Worm (Caenorhabditis elegans) whole organism, L4 larva: ENCODE measurements around the gene rsp-1.
A peak's percentile ranks its signal among the peaks of the same experiment; 100 is the strongest.

Experiments used
- D1046.2 ChIP-seq: fragments of 200-800 bp; sonication (Bioruptor generic); IDR thresholded peaks from 2 replicates; pipeline ENCODE4 v1.3.6; 2022; ENCODE audit warnings: missing genetic modification characterization, missing compliant biosample characterization
- F37D6.2 ChIP-seq: sonication (generic microtip); optimal IDR thresholded peaks from 2 replicates; lab custom pipeline; 2016; ENCODE audit warnings: mild to moderate bottlenecking, missing genetic modification characterization, missing compliant biosample characterization
- F44E2.7 ChIP-seq: fragments of 200-800 bp; sonication (Bioruptor generic); IDR thresholded peaks from 2 replicates; pipeline ENCODE4 v2.1.2; 2022; ENCODE audit warnings: missing genetic modification characterization, missing compliant biosample characterization
- R02D3.7 ChIP-seq: fragments of 150-350 bp; sonication (generic microtip); optimal IDR thresholded peaks from 3 replicates; lab custom pipeline; 2014; ENCODE audit warnings: missing biosample characterization, missing genetic modification characterization
- T20F7.1 ChIP-seq: fragments of 200-800 bp; sonication (Bioruptor generic); optimal IDR thresholded peaks from 2 replicates; lab custom pipeline; 2018; ENCODE audit warnings: mild to moderate bottlenecking, missing genetic modification characterization, missing compliant biosample characterization
- T26A8.4 ChIP-seq: fragments of 200-800 bp; sonication (Bioruptor generic); IDR thresholded peaks from 2 replicates; pipeline ENCODE4 v1.3.6; 2022; ENCODE audit warnings: missing genetic modification characterization, missing compliant biosample characterization
- Y5F2A.4 ChIP-seq: fragments of 200-800 bp; sonication (Bioruptor generic); optimal IDR thresholded peaks from 2 replicates; lab custom pipeline; 2018; ENCODE audit warnings: mild to moderate bottlenecking, missing genetic modification characterization, missing compliant biosample characterization
- ZK546.5 ChIP-seq, 2 experiments: sonication (generic microtip); optimal IDR thresholded peaks; 2 replicates each; lab custom pipeline; 2017; ENCODE audit warnings: missing biosample characterization in 2 of 2, missing genetic modification characterization in 2 of 2
- aha-1 ChIP-seq: fragments of 150-350 bp; peaks from one replicate; lab custom pipeline; 2014; ENCODE audit warnings: missing biosample characterization, missing genetic modification characterization
- aly-2 ChIP-seq: sonication (generic microtip); optimal IDR thresholded peaks from 2 replicates; lab custom pipeline; 2018; ENCODE audit warnings: missing biosample characterization, missing genetic modification characterization
- ama-1 ChIP-seq: fragments of 150-350 bp; optimal IDR thresholded peaks from 2 replicates; lab custom pipeline; 2014; ENCODE audit warnings: inconsistent platforms, mixed read lengths
- ceh-20 ChIP-seq: fragments of 200-800 bp; sonication (Bioruptor generic); IDR thresholded peaks from 2 replicates; pipeline ENCODE4 v1.3.6; 2022; ENCODE audit warnings: missing genetic modification reagents, missing genetic modification characterization, missing compliant biosample characterization
- ceh-44 ChIP-seq: fragments of 200-800 bp; sonication (Bioruptor generic); IDR thresholded peaks from 2 replicates; pipeline ENCODE4 v1.3.6; 2022; ENCODE audit warnings: missing genetic modification reagents, missing genetic modification characterization, missing compliant biosample characterization
- ces-1 ChIP-seq: fragments of 150-350 bp; sonication (generic microtip); optimal IDR thresholded peaks from 4 replicates; lab custom pipeline; 2014; ENCODE audit warnings: missing biosample characterization, missing genetic modification reagents, missing genetic modification characterization
- cey-2 ChIP-seq: sonication (generic microtip); optimal IDR thresholded peaks from 3 replicates; lab custom pipeline; 2017; ENCODE audit warnings: missing genetic modification characterization, mild to moderate bottlenecking, missing compliant biosample characterization, antibody characterized with exemption, borderline replicate concordance; ENCODE audit not compliant: insufficient read depth
- daf-12 ChIP-seq: fragments of 150-350 bp; optimal IDR thresholded peaks from 2 replicates; lab custom pipeline; 2014; ENCODE audit warnings: missing biosample characterization, missing genetic modification reagents, missing genetic modification characterization
- daf-16 ChIP-seq, 3 experiments: sonication (generic microtip); optimal IDR thresholded peaks; 2 replicates each; lab custom pipeline; 2016 to 2017; ENCODE audit warnings: missing genetic modification characterization in 3 of 3, missing genetic modification reagents in 3 of 3, mild to moderate bottlenecking in 2 of 3, missing compliant biosample characterization in 2 of 3, missing biosample characterization in 1 of 3, moderate library complexity in 1 of 3
- dmd-6 ChIP-seq: fragments of 200-800 bp; sonication (Bioruptor generic); IDR thresholded peaks from 2 replicates; pipeline ENCODE4 v1.3.6; 2022; ENCODE audit warnings: missing genetic modification reagents, missing genetic modification characterization, missing compliant biosample characterization
- dmd-8 ChIP-seq: fragments of 200-800 bp; sonication (Bioruptor generic); IDR thresholded peaks from 2 replicates; pipeline ENCODE4 v1.3.6; 2022; ENCODE audit warnings: missing genetic modification characterization, missing compliant biosample characterization
- dpl-1 ChIP-seq: fragments of 150-350 bp; optimal IDR thresholded peaks from 2 replicates; lab custom pipeline; 2014; ENCODE audit warnings: missing biosample characterization, missing genetic modification reagents, missing genetic modification characterization
- duxl-1 ChIP-seq: sonication (generic microtip); optimal IDR thresholded peaks from 2 replicates; lab custom pipeline; 2016; ENCODE audit warnings: mild to moderate bottlenecking, missing genetic modification characterization, moderate library complexity, missing compliant biosample characterization; ENCODE audit not compliant: poor library complexity
- dve-1 ChIP-seq: sonication (generic microtip); optimal IDR thresholded peaks from 2 replicates; lab custom pipeline; 2017; ENCODE audit warnings: antibody characterized with exemption, mild to moderate bottlenecking, missing genetic modification characterization, missing compliant biosample characterization; ENCODE audit not compliant: insufficient read depth
- egl-43 ChIP-seq: fragments of 200-800 bp; sonication (Bioruptor generic); IDR thresholded peaks from 2 replicates; pipeline ENCODE4 v1.3.6; 2022; ENCODE audit warnings: missing genetic modification reagents, missing genetic modification characterization, missing compliant biosample characterization
- fkh-10 ChIP-seq: fragments of 150-350 bp; optimal IDR thresholded peaks from 2 replicates; lab custom pipeline; 2014; ENCODE audit warnings: missing biosample characterization, missing genetic modification reagents, missing genetic modification characterization
- hlh-30 ChIP-seq: sonication (generic microtip); optimal IDR thresholded peaks from 2 replicates; lab custom pipeline; 2017; ENCODE audit warnings: antibody characterized with exemption, mild to moderate bottlenecking, missing genetic modification characterization, missing compliant biosample characterization; ENCODE audit not compliant: insufficient read depth
- lim-7 ChIP-seq: fragments of 200-800 bp; sonication (Bioruptor generic); IDR thresholded peaks from 2 replicates; pipeline ENCODE4 v1.3.6; 2022; ENCODE audit warnings: missing genetic modification characterization, missing compliant biosample characterization
- lin-1 ChIP-seq: fragments of 200-800 bp; sonication (Bioruptor generic); IDR thresholded peaks from 2 replicates; pipeline ENCODE4 v1.3.6; 2022; ENCODE audit warnings: missing genetic modification reagents, missing genetic modification characterization, missing compliant biosample characterization
- lin-39 ChIP-seq: fragments of 150-350 bp; optimal IDR thresholded peaks from 2 replicates; lab custom pipeline; 2014; ENCODE audit warnings: missing biosample characterization, missing genetic modification reagents, missing genetic modification characterization
- lir-3 ChIP-seq: sonication (generic microtip); optimal IDR thresholded peaks from 2 replicates; lab custom pipeline; 2016; ENCODE audit warnings: mild to moderate bottlenecking, missing genetic modification characterization, missing compliant biosample characterization
- lsy-2 ChIP-seq, 2 experiments: fragments of 150-350 bp in 1 of 2; sonication (generic microtip) in 1 of 2; optimal IDR thresholded peaks; 2 replicates each; lab custom pipeline; 2014 to 2017; ENCODE audit warnings: missing biosample characterization in 2 of 2, missing genetic modification characterization in 2 of 2
- madf-5 ChIP-seq, 2 experiments: fragments of 200-800 bp; sonication (Bioruptor generic); IDR thresholded peaks; 2 replicates each; pipeline ENCODE4 v1.3.6; 2022; ENCODE audit warnings: missing compliant biosample characterization in 2 of 2, missing genetic modification characterization in 2 of 2
- mdl-1 ChIP-seq, 2 experiments: fragments of 150-350 bp in 1 of 2; sonication (generic microtip) in 1 of 2; optimal IDR thresholded peaks; 2 replicates each; lab custom pipeline; 2014 to 2017; ENCODE audit warnings: missing biosample characterization in 2 of 2, missing genetic modification characterization in 2 of 2
- nhr-102 ChIP-seq: sonication (generic microtip); optimal IDR thresholded peaks from 2 replicates; lab custom pipeline; 2016; ENCODE audit warnings: mild to moderate bottlenecking, missing genetic modification characterization, moderate library complexity, missing compliant biosample characterization
- nhr-111 ChIP-seq: fragments of 200-800 bp; sonication (Bioruptor generic); optimal IDR thresholded peaks from 2 replicates; lab custom pipeline; 2018; ENCODE audit warnings: mild to moderate bottlenecking, missing genetic modification characterization, missing compliant biosample characterization
- nhr-41 ChIP-seq: fragments of 200-800 bp; sonication (Bioruptor generic); IDR thresholded peaks from 2 replicates; pipeline ENCODE4 v1.3.6; 2022; ENCODE audit warnings: missing genetic modification reagents, missing genetic modification characterization, missing compliant biosample characterization
- nhr-42 ChIP-seq: fragments of 200-800 bp; sonication (Bioruptor generic); IDR thresholded peaks from 2 replicates; pipeline ENCODE4 v1.3.6; 2022; ENCODE audit warnings: missing genetic modification characterization, missing compliant biosample characterization
- nhr-48 ChIP-seq: sonication (generic microtip); optimal IDR thresholded peaks from 2 replicates; lab custom pipeline; 2016; ENCODE audit warnings: mild to moderate bottlenecking, missing genetic modification characterization, missing compliant biosample characterization
- nhr-77 ChIP-seq: fragments of 150-350 bp; optimal IDR thresholded peaks from 2 replicates; lab custom pipeline; 2014; ENCODE audit warnings: missing biosample characterization, missing genetic modification characterization
- pqm-1 ChIP-seq: sonication (generic microtip); optimal IDR thresholded peaks from 2 replicates; lab custom pipeline; 2017; ENCODE audit warnings: missing biosample characterization, missing genetic modification characterization
- rbr-2 ChIP-seq: sonication (generic microtip); optimal IDR thresholded peaks from 2 replicates; lab custom pipeline; 2016; ENCODE audit warnings: missing genotype, missing genetic modification characterization, missing compliant biosample characterization
- saeg-2 ChIP-seq: fragments of 200-800 bp; sonication (Bioruptor generic); IDR thresholded peaks from 2 replicates; pipeline ENCODE4 v1.3.6; 2022; ENCODE audit warnings: missing genetic modification reagents, missing genetic modification characterization, missing compliant biosample characterization
- skn-1 ChIP-seq: fragments of 150-350 bp; optimal IDR thresholded peaks from 2 replicates; lab custom pipeline; 2014; ENCODE audit warnings: missing biosample characterization, missing genetic modification characterization
- snpc-4 ChIP-seq: fragments of 150-350 bp; optimal IDR thresholded peaks from 2 replicates; lab custom pipeline; 2014; ENCODE audit warnings: missing biosample characterization, missing genetic modification characterization
- tag-97 ChIP-seq: fragments of 200-800 bp; sonication (Bioruptor generic); IDR thresholded peaks from 2 replicates; pipeline ENCODE4 v1.3.6; 2022; ENCODE audit warnings: missing genetic modification characterization, missing compliant biosample characterization
- unc-62 ChIP-seq, 3 experiments: fragments of 150-350 bp in 1 of 3; sonication (generic microtip); optimal IDR thresholded peaks in 2 of 3; peaks in 1 of 3; 1 replicate in 1 of 3; 2 replicates in 2 of 3; lab custom pipeline; 2014 to 2017; ENCODE audit warnings: missing biosample characterization in 3 of 3, missing genetic modification characterization in 3 of 3, missing genetic modification reagents in 3 of 3, missing genotype in 1 of 3
- vab-7 ChIP-seq: fragments of 200-800 bp; sonication (Bioruptor generic); IDR thresholded peaks from 2 replicates; pipeline ENCODE4 v1.3.6; 2022; ENCODE audit warnings: missing genetic modification reagents, missing genetic modification characterization, missing compliant biosample characterization
- zfp-3 ChIP-seq: fragments of 200-800 bp; sonication (Bioruptor generic); conservative IDR thresholded peaks from 2 replicates; pipeline ENCODE4 v1.3.6; 2022; ENCODE audit warnings: missing genetic modification reagents, missing genetic modification characterization, missing compliant biosample characterization
- zip-11 ChIP-seq: fragments of 200-800 bp; sonication (Bioruptor generic); IDR thresholded peaks from 2 replicates; pipeline ENCODE4 v1.3.6; 2022; ENCODE audit warnings: missing genetic modification characterization, missing compliant biosample characterization
- zip-2 ChIP-seq: fragments of 150-350 bp; optimal IDR thresholded peaks from 2 replicates; lab custom pipeline; 2014; ENCODE audit warnings: missing biosample characterization, missing genetic modification characterization
- ztf-7 ChIP-seq: fragments of 150-350 bp; optimal IDR thresholded peaks from 2 replicates; lab custom pipeline; 2014; ENCODE audit warnings: missing biosample characterization, missing genetic modification characterization

rsp-1 gene

DNA sequence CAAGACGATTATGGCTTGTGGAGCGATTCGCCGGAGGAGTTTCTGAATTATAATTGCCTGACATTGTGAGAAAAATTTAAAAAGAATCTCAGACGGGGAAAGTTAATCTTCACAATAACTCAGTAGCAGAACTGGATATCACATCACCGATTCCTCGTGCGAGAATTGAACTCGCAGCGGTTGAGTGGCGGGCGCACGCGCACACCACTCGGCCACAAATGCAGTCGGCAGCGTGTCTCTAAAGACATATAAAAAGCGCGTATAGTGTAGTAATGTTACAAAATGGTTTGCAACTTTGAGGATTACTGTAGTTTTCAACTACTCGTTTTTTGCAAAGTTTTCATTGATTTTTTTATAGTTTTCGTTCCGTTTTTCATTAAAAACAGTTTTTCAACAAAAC lies 31.4 kb downstream of the rsp-1 start (continued):
- TF ChIP-seq hlh-30 (tag; lab: Kevin White, UChicago) (no peak), ama-1 (lab: Kevin White, UChicago) (no peak), mdl-1 (tag; optimal IDR thresholded peaks at IDR 0.05; lab: Kevin White, UChicago) (peak; percentile 34 to 86), ceh-44 (GFP tag; lab: Robert Waterston, UW) (peak; percentile 92; the same call in 1 of the 2 replicates), dpl-1 (GFP tag; lab: Kevin White, UChicago) (peak; percentile 46), lin-1 (GFP tag; lab: Robert Waterston, UW) (peak; percentile 92), dmd-8 (GFP tag; lab: Robert Waterston, UW) (peak; percentile 100), ceh-20 (GFP tag; lab: Robert Waterston, UW) (peak; percentile 92), ztf-7 (tag; lab: Kevin White, UChicago) (no peak), F44E2.7 (GFP tag; lab: Robert Waterston, UW) (peak; percentile 96), dve-1 (peak; percentile 78), nhr-48 (tag; lab: Kevin White, UChicago) (peak; percentile 76), F37D6.2 (peak; percentile 72), nhr-111 (GFP tag; lab: Kevin White, UChicago) (peak; percentile 70), rbr-2 (peak; percentile 87), daf-12 (tag; lab: Kevin White, UChicago) (no peak), tag-97 (GFP tag; lab: Robert Waterston, UW) (no peak), fkh-10 (peak; percentile 34), Y5F2A.4 (GFP tag; lab: Kevin White, UChicago) (peak; percentile 95), lin-39 (tag; lab: Kevin White, UChicago) (no peak), nhr-77 (tag; lab: Kevin White, UChicago) (peak; percentile 64), zip-2 (tag; lab: Kevin White, UChicago) (peak; percentile 51), zfp-3 (GFP tag; lab: Robert Waterston, UW) (0 out of 2 replicates have a peak, but pooled peaks have one; percentile 48), duxl-1 (tag; lab: Kevin White, UChicago) (peak; percentile 72), aha-1 (tag; lab: Kevin White, UChicago) (peak; percentile 98), D1046.2 (GFP tag; lab: Robert Waterston, UW) (peak; percentile 95), saeg-2 (peak; percentile 93), vab-7 (GFP tag; lab: Robert Waterston, UW) (peak; percentile 98), skn-1 (tag; lab: Kevin White, UChicago) (no peak), pqm-1 (tag; lab: Kevin White, UChicago) (no peak), zip-11 (GFP tag; lab: Robert Waterston, UW) (peak; percentile 91), ces-1 (GFP tag; lab: Kevin White, UChicago) (no peak), R02D3.7 (tag; lab: Kevin White, UChicago) (peak; percentile 15), cey-2 (peak; percentile 49), egl-43 (GFP tag; lab: Robert Waterston, UW) (peak; percentile 99), madf-5 (GFP tag; IDR thresholded peaks at IDR 0.05; lab: Robert Waterston, UW) (peak; percentile 82 to 97; a peak in 3 of 4 replicates), dmd-6 (GFP tag; lab: Robert Waterston, UW) (peak; percentile 72), T26A8.4 (peak; percentile 88), lim-7 (GFP tag; lab: Robert Waterston, UW) (peak; percentile 100), nhr-41 (GFP tag; lab: Robert Waterston, UW) (peak; percentile 95), snpc-4 (tag; lab: Kevin White, UChicago) (no peak), nhr-102 (peak; percentile 75), T20F7.1 (no peak), aly-2 (tag; lab: Kevin White, UChicago) (no peak), daf-16 (GFP tag; optimal IDR thresholded peaks at IDR 0.05; lab: Kevin White, UChicago) (peak; percentile 61 to 91), daf-16 (tag; optimal IDR thresholded peaks at IDR 0.05; lab: Kevin White, UChicago) (peak; percentile 68), nhr-42 (GFP tag; lab: Robert Waterston, UW) (peak; percentile 84), unc-62 (GFP tag; optimal IDR thresholded peaks at IDR 0.05 in 1 of 2; lab: Kevin White, UChicago) (peak in 1 of 2 experiments; percentile 37), unc-62 (tag; optimal IDR thresholded peaks at IDR 0.05; lab: Kevin White, UChicago) (no peak), lsy-2 (tag; optimal IDR thresholded peaks at IDR 0.05; lab: Kevin White, UChicago) (peak in 1 of 2 experiments; percentile 87), lir-3 (peak; percentile 87), ZK546.5 (tag; optimal IDR thresholded peaks at IDR 0.05; lab: Kevin White, UChicago) (no peak)
